Fruit fly (Drosophila melanogaster): Measurements from ENCODE around the gene CG42688.

Gene CG42688

dm6 chr2L:19190195-19190594 is 7.6 kb upstream of the CG42688 start, which contains the start of gene drl (continued):
- TF ChIP-seq Bdp1 (GFP tag; optimal IDR thresholded peaks at IDR 0.05) (no peak), h (optimal IDR thresholded peaks at IDR 0.05) (no peak), CG10462 (GFP tag; optimal IDR thresholded peaks at IDR 0.05) (no peak), CG1602 (GFP tag; optimal IDR thresholded peaks at IDR 0.05) (no peak), ems (GFP tag; optimal IDR thresholded peaks at IDR 0.05) (peak; percentile 6), grn (GFP tag; optimal IDR thresholded peaks at IDR 0.05) (no peak), stc (GFP tag; IDR thresholded peaks at IDR 0.05) (peak; percentile 52; the same call in 1 of the 2 replicates), Side (GFP tag; optimal IDR thresholded peaks at IDR 0.05) (peak; percentile 25), CG7786 (GFP tag; optimal IDR thresholded peaks at IDR 0.05) (no peak), zfh2 (GFP tag; optimal IDR thresholded peaks at IDR 0.05) (no peak), CG30431 (GFP tag; optimal IDR thresholded peaks at IDR 0.05) (no peak), CkIIα-i1 (GFP tag; IDR thresholded peaks at IDR 0.05) (no peak), ash1 (GFP tag; optimal IDR thresholded peaks at IDR 0.05) (peak; percentile 72), Dll (GFP tag; IDR thresholded peaks at IDR 0.05; ENCODE audit: partially characterized antibody) (no peak), CG10959 (GFP tag; IDR thresholded peaks at IDR 0.05) (no peak), Six4 (GFP tag; optimal IDR thresholded peaks at IDR 0.05) (peak; percentile 12), CG16779 (GFP tag; IDR thresholded peaks at IDR 0.05) (peak; percentile 65), hb (GFP tag; IDR thresholded peaks at IDR 0.05; ENCODE audit: partially characterized antibody) (no peak), dysf (GFP tag; IDR thresholded peaks at IDR 0.05) (no peak), kah (GFP tag; optimal IDR thresholded peaks at IDR 0.05) (peak; percentile 55), CG17328 (GFP tag; IDR thresholded peaks at IDR 0.05) (no peak), CG17361 (GFP tag; IDR thresholded peaks at IDR 0.05) (no peak), stwl (tag; optimal IDR thresholded peaks at IDR 0.05) (peak; percentile 10), CG32532 (GFP tag; IDR thresholded peaks at IDR 0.05) (peak; percentile 17; the same call in 1 of the 2 replicates), ato (GFP tag; IDR thresholded peaks at IDR 0.05; ENCODE audit: partially characterized antibody) (peak; percentile 60), lab (GFP tag; optimal IDR thresholded peaks at IDR 0.05) (no peak), Bgb (GFP tag; IDR thresholded peaks at IDR 0.05; ENCODE audit: partially characterized antibody) (peak; percentile 75; the same call in 1 of the 2 replicates), Neu2 (GFP tag; optimal IDR thresholded peaks at IDR 0.05; ENCODE audit: borderline replicate concordance) (no peak), Mes4 (GFP tag; optimal IDR thresholded peaks at IDR 0.05) (no peak), dmrt11E (tag; optimal IDR thresholded peaks at IDR 0.05) (no peak), CG12236 (GFP tag; optimal IDR thresholded peaks at IDR 0.05) (no peak), ci (GFP tag; IDR thresholded peaks at IDR 0.05) (peak; percentile 82), bigmax (GFP tag; optimal IDR thresholded peaks at IDR 0.05) (peak; percentile 51), PHDP (tag; optimal IDR thresholded peaks at IDR 0.05) (peak; percentile 45), toy (GFP tag; IDR thresholded peaks at IDR 0.05) (no peak), CG17912 (GFP tag; optimal IDR thresholded peaks at IDR 0.05) (peak; percentile 52), dmrt99B (tag; optimal IDR thresholded peaks at IDR 0.05) (no peak), Hr39 (optimal IDR thresholded peaks at IDR 0.05) (no peak), CG43689 (GFP tag; IDR thresholded peaks at IDR 0.05) (0 out of 2 replicates have a peak, but pooled peaks have one; percentile 22), CG14441 (GFP tag; IDR thresholded peaks at IDR 0.05) (no peak), scrt (GFP tag; optimal IDR thresholded peaks at IDR 0.05) (no peak), CG6854 (GFP tag; optimal IDR thresholded peaks at IDR 0.05) (peak; percentile 10), CG33213 (GFP tag; optimal IDR thresholded peaks at IDR 0.05) (no peak), rib (GFP tag; IDR thresholded peaks at IDR 0.05) (0 out of 2 replicates have a peak, but pooled peaks have one; percentile 51), Nf-YB (GFP tag; optimal IDR thresholded peaks at IDR 0.05) (peak; percentile 1), seq (GFP tag; IDR thresholded peaks at IDR 0.05) (peak; percentile 30; the same call in 1 of the 2 replicates), CG4820 (GFP tag; optimal IDR thresholded peaks at IDR 0.05) (no peak), CG10267 (tag; optimal IDR thresholded peaks at IDR 0.05) (peak; percentile 30), CG17186 (GFP tag; optimal IDR thresholded peaks at IDR 0.05) (no peak), BtbVII (GFP tag; optimal IDR thresholded peaks at IDR 0.05) (peak; percentile 14), Asciz (GFP tag; optimal IDR thresholded peaks at IDR 0.05) (peak; percentile 12), Chrac-16 (GFP tag; optimal IDR thresholded peaks at IDR 0.05) (no peak)

All from whole organism, embryonic.